Fruit fly (Drosophila melanogaster): ENCODE measurements around the gene TwdlY.

dm6 chrX:16774201-16775061, 39.7 kb downstream of the TwdlY start:
- no peak for TF ChIP-seq pan (optimal IDR thresholded peaks at IDR 0.05)
- TF ChIP-seq psq (optimal IDR thresholded peaks at IDR 0.05) = no peak
- TF ChIP-seq EcR (GFP tag; optimal IDR thresholded peaks at IDR 0.05) = no peak
- no peak for TF ChIP-seq usp (GFP tag; optimal IDR thresholded peaks at IDR 0.05)
- TF ChIP-seq Dll (optimal IDR thresholded peaks at IDR 0.05) = no peak
- TF ChIP-seq CG8478 (optimal IDR thresholded peaks at IDR 0.05) = no peak
